Fruit fly (Drosophila melanogaster): Measurements from ENCODE around the gene CG4101.

dm6 chr3L:16572208-16572607 lies 40.1 kb upstream of the CG4101 start:
- TF ChIP-seq bab1 (GFP tag; optimal IDR thresholded peaks at IDR 0.05) = no peak
- TF ChIP-seq kay (GFP tag; ENCODE audit: borderline replicate concordance) = peak; percentile 60
- no peak for TF ChIP-seq toe (GFP tag; optimal IDR thresholded peaks at IDR 0.05)

All from whole organism, adult.